Worm (Caenorhabditis elegans) whole organism, L4 larva: ENCODE measurements around the gene nhr-172.

Experiments
- attf-4 ChIP-seq: sonication (generic microtip); optimal IDR thresholded peaks from 3 replicates; lab custom pipeline; 2017; ENCODE audit warnings: missing biosample characterization, missing genetic modification characterization
- mes-2 ChIP-seq: sonication (generic microtip); optimal IDR thresholded peaks from 2 replicates; lab custom pipeline; 2016; ENCODE audit warnings: missing genotype, mild to moderate bottlenecking, missing genetic modification characterization, missing compliant biosample characterization; ENCODE audit not compliant: poor library complexity, severe bottlenecking
- unc-62 ChIP-seq, 3 experiments: fragments of 150-350 bp in 1 of 3; sonication (generic microtip); optimal IDR thresholded peaks in 2 of 3; peaks in 1 of 3; 1 replicate in 1 of 3; 2 replicates in 2 of 3; lab custom pipeline; 2014 to 2017; ENCODE audit warnings: missing biosample characterization in 3 of 3, missing genetic modification characterization in 3 of 3, missing genetic modification reagents in 3 of 3, missing genotype in 1 of 3
- ztf-11 ChIP-seq: fragments of 150-350 bp; optimal IDR thresholded peaks from 2 replicates; lab custom pipeline; 2014; ENCODE audit warnings: missing biosample characterization, missing genetic modification characterization

- no peak for TF ChIP-seq mes-2 (tag; lab: Kevin White, UChicago)
- TF ChIP-seq ztf-11: no peak
- TF ChIP-seq unc-62 (GFP tag; optimal IDR thresholded peaks at IDR 0.05 in 1 of 2; lab: Kevin White, UChicago): no peak
- TF ChIP-seq unc-62 (tag; optimal IDR thresholded peaks at IDR 0.05; lab: Kevin White, UChicago): no peak
- no peak for TF ChIP-seq attf-4
Observed at ce11 chrV:7506207-7506606, 2.6 kb upstream of the nhr-172 start.
